Worm (Caenorhabditis elegans): ENCODE data around the gene F08D12.3.

Gene F08D12.3

ce11 chrII:2822435-2822920 is 43.1 kb downstream of the F08D12.3 start, which contains the start of the genes fut-4 and K12H6.10:
Gene fut-4, minus strand, starts transcription at chrII:2822535.
Gene K12H6.10, plus strand, starts transcription at chrII:2822870.
- TF ChIP-seq lag-1 (GFP tag; IDR thresholded peaks at IDR 0.05) (no peak), dpl-1 (GFP tag; optimal IDR thresholded peaks at IDR 0.05) (no peak), ceh-91 (GFP tag; IDR thresholded peaks at IDR 0.05) (no peak), ztf-3 (GFP tag; optimal IDR thresholded peaks at IDR 0.05) (no peak), nfya-2 (GFP tag; IDR thresholded peaks at IDR 0.05) (no peak), zfh-2 (GFP tag; conservative IDR thresholded peaks at IDR 0.05) (no peak), pha-4 (tag; optimal IDR thresholded peaks at IDR 0.05) (no peak), snpc-1.1 (tag; optimal IDR thresholded peaks at IDR 0.05; ENCODE audit: insufficient read depth) (no peak), Y53G8AR.9 (GFP tag; conservative IDR thresholded peaks at IDR 0.05) (no peak), F57C9.4 (tag; optimal IDR thresholded peaks at IDR 0.05) (no peak), cebp-1 (GFP tag; IDR thresholded peaks at IDR 0.05) (no peak), cebp-1 (tag; optimal IDR thresholded peaks at IDR 0.05) (no peak), T07F8.4 (tag; optimal IDR thresholded peaks at IDR 0.05) (no peak), snpc-4 (GFP tag; optimal IDR thresholded peaks at IDR 0.05) (no peak), snpc-4 (tag; optimal IDR thresholded peaks at IDR 0.05) (no peak), F22D6.2 (tag; optimal IDR thresholded peaks at IDR 0.05) (no peak), nhr-80 (tag; optimal IDR thresholded peaks at IDR 0.05) (no peak), ceh-58 (GFP tag; IDR thresholded peaks at IDR 0.05) (no peak), ceh-79 (tag; optimal IDR thresholded peaks at IDR 0.05) (no peak), K12H6.12 (tag; optimal IDR thresholded peaks at IDR 0.05) (no peak), lin-40 (tag; optimal IDR thresholded peaks at IDR 0.05) (no peak), madf-10 (tag; optimal IDR thresholded peaks at IDR 0.05) (no peak)

- no peak for TF ChIP-seq tbp1 (GFP tag; optimal IDR thresholded peaks at IDR 0.05)
- no peak for TF ChIP-seq dox-1 (GFP tag; IDR thresholded peaks at IDR 0.05)
- TF ChIP-seq K11D2.4 (GFP tag; IDR thresholded peaks at IDR 0.05): no peak
- no peak for TF ChIP-seq Y79H2A.3 (GFP tag; conservative IDR thresholded peaks at IDR 0.05)
- no peak for TF ChIP-seq repo-1 (tag; optimal IDR thresholded peaks at IDR 0.05)
- TF ChIP-seq attf-5 (GFP tag; optimal IDR thresholded peaks at IDR 0.05): no peak
- TF ChIP-seq F37B4.10 (GFP tag; IDR thresholded peaks at IDR 0.05): no peak
- no peak for TF ChIP-seq nfya-2 (GFP tag; IDR thresholded peaks at IDR 0.05)
- no peak for TF ChIP-seq F10E7.11 (tag; optimal IDR thresholded peaks at IDR 0.05)
- no peak for TF ChIP-seq chd-7 (tag; optimal IDR thresholded peaks at IDR 0.05)
- no peak for TF ChIP-seq T07F8.4 (tag; optimal IDR thresholded peaks at IDR 0.05)
- TF ChIP-seq B0261.1 (tag; optimal IDR thresholded peaks at IDR 0.05): no peak
- TF ChIP-seq ccch-3 (GFP tag; optimal IDR thresholded peaks at IDR 0.05): no peak
- no peak for TF ChIP-seq nhr-80 (tag; optimal IDR thresholded peaks at IDR 0.05)
- no peak for TF ChIP-seq Y53G8AR.9 (GFP tag; conservative IDR thresholded peaks at IDR 0.05)
- no peak for TF ChIP-seq C17E4.6 (GFP tag; IDR thresholded peaks at IDR 0.05)
- no peak for TF ChIP-seq ceh-27 (GFP tag; optimal IDR thresholded peaks at IDR 0.05)
- no peak for TF ChIP-seq atf-7 (tag; optimal IDR thresholded peaks at IDR 0.05)
These were observed 44.8 kb downstream of the F08D12.3 start, which contains the start of the genes K12H6.4 and K12H6.9 for ce11 chrII:2824169-2824568. Gene K12H6.4, minus strand, starts transcription at chrII:2824269. Gene K12H6.9, plus strand, starts transcription at chrII:2824404.

ce11 chrII:2826073-2826472 is 46.7 kb downstream of the F08D12.3 start, which contains the start of gene K12H6.5:
Gene K12H6.5, minus strand, starts transcription at chrII:2826173.
- TF ChIP-seq Y53F4B.3 (GFP tag; IDR thresholded peaks at IDR 0.05) (no peak), hlh-12 (tag; optimal IDR thresholded peaks at IDR 0.05) (no peak), madf-10 (tag; optimal IDR thresholded peaks at IDR 0.05) (no peak), rec-8 (tag; optimal IDR thresholded peaks at IDR 0.05) (no peak), snpc-1.3 (tag; optimal IDR thresholded peaks at IDR 0.05; ENCODE audit: insufficient read depth) (no peak)

All from whole organism, young adult.